Worm (Caenorhabditis elegans) whole organism, early embryonic: ENCODE results near the gene hlh-4.

Experiments used
- aly-1 ChIP-seq: sonication (generic microtip); optimal IDR thresholded peaks from 2 replicates; lab custom pipeline; 2016; ENCODE audit warnings: missing genetic modification characterization, missing compliant biosample characterization
- ama-1 ChIP-seq: fragments of 150-350 bp; optimal IDR thresholded peaks from 2 replicates; lab custom pipeline; 2014
- ceh-36 ChIP-seq: sonication (generic microtip); optimal IDR thresholded peaks from 2 replicates; lab custom pipeline; 2016; ENCODE audit warnings: missing genetic modification characterization, inconsistent platforms, missing compliant biosample characterization
- hmbx-1 ChIP-seq: sonication (generic microtip); optimal IDR thresholded peaks from 2 replicates; lab custom pipeline; 2016; ENCODE audit warnings: mild to moderate bottlenecking, missing genetic modification characterization, missing compliant biosample characterization
- hmg-4 ChIP-seq: fragments of 200-800 bp; sonication (Bioruptor generic); optimal IDR thresholded peaks from 2 replicates; lab custom pipeline; 2018; ENCODE audit warnings: mild to moderate bottlenecking, missing genetic modification characterization, missing compliant biosample characterization
- tbx-11 ChIP-seq: fragments of 200-800 bp; sonication (Bioruptor generic); IDR thresholded peaks from 2 replicates; pipeline ENCODE4 v1.3.6; 2022; ENCODE audit warnings: missing genetic modification characterization, missing compliant biosample characterization

DNA sequence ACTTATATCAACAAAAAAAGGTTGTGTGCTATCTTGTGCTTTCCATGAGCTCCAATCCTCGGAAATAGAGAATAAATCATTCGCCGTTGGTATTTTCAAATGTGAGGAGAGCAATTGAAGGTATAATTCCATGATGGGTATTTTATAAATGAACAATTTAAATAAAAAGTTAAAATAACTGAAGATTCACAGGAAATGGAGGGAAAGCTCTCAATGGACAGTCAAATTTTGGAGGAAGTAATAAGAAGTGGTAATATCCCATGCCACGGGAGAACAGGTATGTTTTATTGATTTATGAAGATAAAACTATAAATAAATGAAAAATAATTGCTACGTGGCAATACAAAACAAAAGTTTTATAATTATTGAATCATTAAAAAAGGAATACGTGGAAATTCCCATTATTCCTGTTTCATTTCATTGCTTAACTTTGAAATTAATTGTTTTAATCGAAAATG, 44.3 kb upstream of the hlh-4 start:
- TF ChIP-seq ceh-36 (tag; lab: Kevin White, UChicago), result no peak
- TF ChIP-seq ama-1, result no peak
- no peak for TF ChIP-seq tbx-11 (GFP tag; lab: Robert Waterston, UW)
- no peak for TF ChIP-seq hmg-4 (GFP tag; lab: Kevin White, UChicago)
- no peak for TF ChIP-seq aly-1 (tag; lab: Kevin White, UChicago)
- TF ChIP-seq hmbx-1, result no peak
